Worm (Caenorhabditis elegans) whole organism, L2 larva: Measurements from ENCODE around the gene ugt-7.
"Not testable (repeated sequence)": the region's sequence is repeated elsewhere in the genome, so short reads cannot be mapped to it uniquely, and the experiment has no call there.

Experiments
- C34F6.9 ChIP-seq: fragments of 150-350 bp; optimal IDR thresholded peaks from 2 replicates; lab custom pipeline; 2014; ENCODE audit warnings: missing biosample characterization, missing genetic modification characterization
- F13H6.1 ChIP-seq: sonication (generic microtip); optimal IDR thresholded peaks from 2 replicates; lab custom pipeline; 2016; ENCODE audit warnings: missing genetic modification characterization, missing compliant biosample characterization
- R02D3.7 ChIP-seq: fragments of 150-350 bp; optimal IDR thresholded peaks from 2 replicates; lab custom pipeline; 2014; ENCODE audit warnings: missing biosample characterization, missing genetic modification characterization
- Y55F3AM.14 ChIP-seq: fragments of 200-800 bp; sonication (Bioruptor generic); optimal IDR thresholded peaks from 2 replicates; lab custom pipeline; 2018; ENCODE audit warnings: mild to moderate bottlenecking, missing genetic modification characterization, missing compliant biosample characterization
- ZK546.5 ChIP-seq: sonication (generic microtip); optimal IDR thresholded peaks from 2 replicates; lab custom pipeline; 2017; ENCODE audit warnings: missing biosample characterization, missing genetic modification characterization
- aly-2 ChIP-seq: fragments of 150-350 bp; optimal IDR thresholded peaks from 2 replicates; lab custom pipeline; 2014; ENCODE audit warnings: missing biosample characterization, missing genetic modification characterization
- ama-1 ChIP-seq: fragments of 150-350 bp; optimal IDR thresholded peaks from 2 replicates; lab custom pipeline; 2018; ENCODE audit warnings: inconsistent platforms
- blmp-1 ChIP-seq: sonication (generic microtip); optimal IDR thresholded peaks from 2 replicates; lab custom pipeline; 2017; ENCODE audit warnings: missing genetic modification characterization, mild to moderate bottlenecking, missing compliant biosample characterization, antibody characterized with exemption, moderate library complexity; ENCODE audit not compliant: insufficient read depth
- ceh-16 ChIP-seq: fragments of 150-350 bp; optimal IDR thresholded peaks from 2 replicates; lab custom pipeline; 2014; ENCODE audit warnings: missing biosample characterization, missing genetic modification characterization
- ceh-82 ChIP-seq: fragments of 150-350 bp; optimal IDR thresholded peaks from 2 replicates; lab custom pipeline; 2014; ENCODE audit warnings: missing biosample characterization, missing genetic modification characterization
- egl-27 ChIP-seq: sonication (generic microtip); optimal IDR thresholded peaks from 3 replicates; lab custom pipeline; 2017; ENCODE audit warnings: missing biosample characterization, missing genetic modification reagents, missing genetic modification characterization
- elt-1 ChIP-seq: fragments of 150-350 bp; optimal IDR thresholded peaks from 2 replicates; lab custom pipeline; 2014; ENCODE audit warnings: missing biosample characterization, missing genetic modification characterization
- elt-3 ChIP-seq: sonication (generic microtip); optimal IDR thresholded peaks from 2 replicates; lab custom pipeline; 2017; ENCODE audit warnings: missing biosample characterization, missing genetic modification characterization
- fos-1 ChIP-seq: fragments of 150-350 bp; optimal IDR thresholded peaks from 2 replicates; lab custom pipeline; 2014; ENCODE audit warnings: missing biosample characterization, missing genetic modification characterization
- gmeb-1 ChIP-seq: fragments of 150-350 bp; optimal IDR thresholded peaks from 2 replicates; lab custom pipeline; 2014; ENCODE audit warnings: missing biosample characterization, missing genetic modification characterization
- lin-11 ChIP-seq: fragments of 150-350 bp; sonication (generic microtip); optimal IDR thresholded peaks from 2 replicates; lab custom pipeline; 2014; ENCODE audit warnings: missing biosample characterization, missing genetic modification characterization, inconsistent platforms, mixed read lengths
- lin-13 ChIP-seq: fragments of 150-350 bp; optimal IDR thresholded peaks from 2 replicates; lab custom pipeline; 2014; ENCODE audit warnings: missing biosample characterization, missing genetic modification reagents, missing genetic modification characterization
- lin-39 ChIP-seq: fragments of 150-350 bp; optimal IDR thresholded peaks from 2 replicates; lab custom pipeline; 2014; ENCODE audit warnings: missing biosample characterization, missing genetic modification reagents, missing genetic modification characterization
- lsy-2 ChIP-seq, 2 experiments: fragments of 150-350 bp in 1 of 2; sonication (generic microtip) in 1 of 2; optimal IDR thresholded peaks; 2 replicates each; lab custom pipeline; 2014 to 2017; ENCODE audit warnings: missing biosample characterization in 2 of 2, missing genetic modification characterization in 2 of 2
- mab-5 ChIP-seq: fragments of 150-350 bp; optimal IDR thresholded peaks from 2 replicates; lab custom pipeline; 2014; ENCODE audit warnings: missing biosample characterization, missing genetic modification characterization
- mdl-1 ChIP-seq, 2 experiments: fragments of 150-350 bp in 1 of 2; sonication (generic microtip) in 1 of 2; optimal IDR thresholded peaks; 2 replicates each; lab custom pipeline; 2017; ENCODE audit warnings: missing biosample characterization in 2 of 2, missing genetic modification characterization in 2 of 2
- nhr-10 ChIP-seq: sonication (generic microtip); optimal IDR thresholded peaks from 2 replicates; lab custom pipeline; 2017; ENCODE audit warnings: missing biosample characterization, missing genetic modification characterization
- nhr-11 ChIP-seq: fragments of 150-350 bp; optimal IDR thresholded peaks from 2 replicates; lab custom pipeline; 2014; ENCODE audit warnings: missing biosample characterization, missing genetic modification characterization
- nhr-12 ChIP-seq: fragments of 150-350 bp; optimal IDR thresholded peaks from 2 replicates; lab custom pipeline; 2014; ENCODE audit warnings: missing biosample characterization, missing genetic modification characterization
- nhr-129 ChIP-seq: fragments of 150-350 bp; optimal IDR thresholded peaks from 2 replicates; lab custom pipeline; 2014; ENCODE audit warnings: missing biosample characterization, missing genetic modification characterization
- nhr-21 ChIP-seq: fragments of 150-350 bp; optimal IDR thresholded peaks from 2 replicates; lab custom pipeline; 2014; ENCODE audit warnings: missing biosample characterization, missing genetic modification characterization
- nhr-23 ChIP-seq: fragments of 150-350 bp; optimal IDR thresholded peaks from 2 replicates; lab custom pipeline; 2014; ENCODE audit warnings: missing biosample characterization, missing genetic modification reagents, missing genetic modification characterization
- nhr-237 ChIP-seq: fragments of 150-350 bp; optimal IDR thresholded peaks from 2 replicates; lab custom pipeline; 2014; ENCODE audit warnings: missing biosample characterization, missing genetic modification characterization
- nhr-25 ChIP-seq: fragments of 150-350 bp; sonication (generic microtip); optimal IDR thresholded peaks from 3 replicates; lab custom pipeline; 2014; ENCODE audit warnings: missing biosample characterization, missing genetic modification characterization
- nhr-6 ChIP-seq: fragments of 150-350 bp; optimal IDR thresholded peaks from 2 replicates; lab custom pipeline; 2014; ENCODE audit warnings: missing biosample characterization, missing genetic modification characterization
- nhr-77 ChIP-seq: fragments of 150-350 bp; optimal IDR thresholded peaks from 2 replicates; lab custom pipeline; 2014; ENCODE audit warnings: missing biosample characterization, missing genetic modification characterization
- sem-4 ChIP-seq: fragments of 150-350 bp; optimal IDR thresholded peaks from 2 replicates; lab custom pipeline; 2014; ENCODE audit warnings: missing biosample characterization, missing genetic modification reagents, missing genetic modification characterization
- skn-1 ChIP-seq: sonication (generic microtip); optimal IDR thresholded peaks from 2 replicates; lab custom pipeline; 2017; ENCODE audit warnings: missing biosample characterization, missing genetic modification characterization
- sma-3 ChIP-seq: sonication (generic microtip); optimal IDR thresholded peaks from 2 replicates; lab custom pipeline; 2016; ENCODE audit warnings: missing genetic modification reagents, missing genetic modification characterization, missing compliant biosample characterization
- sma-9 ChIP-seq, 2 experiments: fragments of 150-350 bp in 1 of 2; sonication (generic microtip) in 1 of 2; optimal IDR thresholded peaks; 2 replicates each; lab custom pipeline; 2014 to 2016; ENCODE audit warnings: missing genetic modification characterization in 2 of 2, mild to moderate bottlenecking in 1 of 2, missing biosample characterization in 1 of 2, missing compliant biosample characterization in 1 of 2, missing genetic modification reagents in 1 of 2, moderate library complexity in 1 of 2
- snpc-4 ChIP-seq: fragments of 150-350 bp; optimal IDR thresholded peaks from 2 replicates; lab custom pipeline; 2014; ENCODE audit warnings: missing biosample characterization, missing genetic modification characterization
- unc-39 ChIP-seq: fragments of 150-350 bp; optimal IDR thresholded peaks from 2 replicates; lab custom pipeline; 2014; ENCODE audit warnings: missing biosample characterization, missing genetic modification characterization
- unc-62 ChIP-seq: fragments of 150-350 bp; optimal IDR thresholded peaks from 2 replicates; lab custom pipeline; 2014; ENCODE audit warnings: missing biosample characterization, missing genetic modification reagents, missing genetic modification characterization
- zag-1 ChIP-seq: fragments of 150-350 bp; optimal IDR thresholded peaks from 2 replicates; lab custom pipeline; 2014; ENCODE audit warnings: missing biosample characterization, missing genetic modification characterization
- ztf-1 ChIP-seq: fragments of 200-800 bp; sonication (Bioruptor generic); conservative IDR thresholded peaks from 2 replicates; pipeline ENCODE4 v1.3.6; 2022; ENCODE audit warnings: missing genetic modification characterization, missing compliant biosample characterization
- ztf-11 ChIP-seq: sonication (generic microtip); optimal IDR thresholded peaks from 2 replicates; lab custom pipeline; 2017; ENCODE audit warnings: missing biosample characterization, missing genetic modification characterization
- ztf-4 ChIP-seq: fragments of 150-350 bp; optimal IDR thresholded peaks from 2 replicates; lab custom pipeline; 2014; ENCODE audit warnings: missing biosample characterization, missing genetic modification characterization

ugt-7 gene

ce11 chrV:5047230-5047629 is 46.9 kb upstream of the ugt-7 start:
- TF ChIP-seq sma-9 (GFP tag; optimal IDR thresholded peaks at IDR 0.05; lab: Kevin White, UChicago) = peak; percentile 33
- not testable (repeated sequence) for TF ChIP-seq sma-9 (tag; optimal IDR thresholded peaks at IDR 0.05; lab: Kevin White, UChicago)
- TF ChIP-seq, all 48 proteins: peak for 1; not testable (repeated sequence) for 47

ce11 chrV:5046558-5046957 is 46.2 kb upstream of the ugt-7 start:
- no peak for TF ChIP-seq elt-3 (tag; lab: Kevin White, UChicago)
- no peak for TF ChIP-seq nhr-12 (tag; lab: Kevin White, UChicago)
- no peak for TF ChIP-seq nhr-23
- no peak for TF ChIP-seq lin-11 (tag; lab: Kevin White, UChicago)
- TF ChIP-seq egl-27 (tag; lab: Kevin White, UChicago) = no peak
- TF ChIP-seq sma-9 (GFP tag; optimal IDR thresholded peaks at IDR 0.05; lab: Kevin White, UChicago) = no peak
- TF ChIP-seq sma-9 (tag; optimal IDR thresholded peaks at IDR 0.05; lab: Kevin White, UChicago) = no peak
- no peak for TF ChIP-seq ceh-82

ce11 chrV:5046103-5046502 is 45.7 kb upstream of the ugt-7 start, which contains the start of gene exc-14:
exc-14 (minus strand) TSS chrV:5046203.
- no peak for TF ChIP-seq nhr-237 (tag; lab: Kevin White, UChicago)
- no peak for TF ChIP-seq ztf-11
- TF ChIP-seq nhr-129 (tag; lab: Kevin White, UChicago) = no peak
- no peak for TF ChIP-seq mdl-1 (tag; optimal IDR thresholded peaks at IDR 0.05; lab: Kevin White, UChicago)
- no peak for TF ChIP-seq ceh-82
- no peak for TF ChIP-seq ceh-16 (tag; lab: Kevin White, UChicago)
- TF ChIP-seq fos-1 (tag; lab: Kevin White, UChicago) = no peak
- TF ChIP-seq F13H6.1 (tag; lab: Kevin White, UChicago) = no peak
- TF ChIP-seq sma-3 (GFP tag; lab: Kevin White, UChicago) = no peak
- no peak for TF ChIP-seq sem-4 (tag; lab: Kevin White, UChicago)
- TF ChIP-seq aly-2 (tag; lab: Kevin White, UChicago) = no peak
- TF ChIP-seq ztf-4 = no peak
- no peak for TF ChIP-seq mab-5 (tag; lab: Kevin White, UChicago)
- no peak for TF ChIP-seq gmeb-1 (tag; lab: Kevin White, UChicago)
- TF ChIP-seq sma-9 (GFP tag; optimal IDR thresholded peaks at IDR 0.05; lab: Kevin White, UChicago) = no peak
- TF ChIP-seq sma-9 (tag; optimal IDR thresholded peaks at IDR 0.05; lab: Kevin White, UChicago) = no peak

- TF ChIP-seq ama-1 (lab: Kevin White, UChicago) = no peak
- TF ChIP-seq Y55F3AM.14 (GFP tag; lab: Kevin White, UChicago) = no peak
- TF ChIP-seq ZK546.5 (tag; lab: Kevin White, UChicago) = no peak
- TF ChIP-seq nhr-11 (tag; lab: Kevin White, UChicago) = no peak
- TF ChIP-seq lsy-2 (tag; optimal IDR thresholded peaks at IDR 0.05; lab: Kevin White, UChicago) = no peak
- no peak for TF ChIP-seq nhr-21 (tag; lab: Kevin White, UChicago)
- TF ChIP-seq unc-62 (GFP tag; lab: Kevin White, UChicago) = no peak
- no peak for TF ChIP-seq sma-3 (GFP tag; lab: Kevin White, UChicago)
- no peak for TF ChIP-seq ztf-1 (GFP tag; lab: Robert Waterston, UW)
- no peak for TF ChIP-seq fos-1 (tag; lab: Kevin White, UChicago)
- TF ChIP-seq nhr-10 (tag; lab: Kevin White, UChicago) = no peak
- no peak for TF ChIP-seq lin-39
- no peak for TF ChIP-seq zag-1 (tag; lab: Kevin White, UChicago)
- no peak for TF ChIP-seq C34F6.9 (tag; lab: Kevin White, UChicago)
- no peak for TF ChIP-seq unc-39
- TF ChIP-seq F13H6.1 (tag; lab: Kevin White, UChicago) = no peak
- no peak for TF ChIP-seq sma-9 (GFP tag; optimal IDR thresholded peaks at IDR 0.05; lab: Kevin White, UChicago)
- TF ChIP-seq sma-9 (tag; optimal IDR thresholded peaks at IDR 0.05; lab: Kevin White, UChicago) = no peak
- TF ChIP-seq nhr-6 (tag; lab: Kevin White, UChicago) = no peak
- TF ChIP-seq aly-2 (tag; lab: Kevin White, UChicago) = no peak
- TF ChIP-seq, all 48 proteins: peak for 0
Observed at ce11 chrV:5040925-5041324, 40.6 kb upstream of the ugt-7 start, which contains the start of gene K11D12.8. K11D12.8 (minus strand) TSS chrV:5041001.

DNA sequence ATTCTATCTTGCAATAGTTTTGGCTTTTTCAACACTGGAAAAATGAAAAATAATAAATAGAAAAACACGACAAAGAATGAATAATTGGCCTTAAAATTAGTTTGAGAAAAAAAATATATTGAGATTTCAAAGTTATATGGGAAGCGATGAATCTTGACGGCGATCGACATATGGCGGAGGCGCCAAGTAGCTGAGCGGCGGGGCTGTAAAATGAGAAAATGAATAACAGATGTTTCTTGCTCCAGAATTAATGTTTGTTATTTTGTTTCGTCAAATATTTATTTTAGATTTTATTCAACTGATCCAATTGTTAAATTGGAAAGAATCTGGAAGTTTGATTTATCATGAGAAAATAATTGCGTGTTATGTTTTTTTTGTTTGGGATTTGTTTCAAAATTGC is 39.2 kb upstream of the ugt-7 start, which contains the start of gene K11D12.11:
TSS of gene K11D12.11 (minus strand) at position 42 of the 400 bp plus-strand sequence.
- TF ChIP-seq snpc-4 (tag; lab: Kevin White, UChicago) = no peak
- no peak for TF ChIP-seq R02D3.7 (tag; lab: Kevin White, UChicago)
- TF ChIP-seq ZK546.5 (tag; lab: Kevin White, UChicago) = no peak
- TF ChIP-seq lin-11 (tag; lab: Kevin White, UChicago) = no peak
- TF ChIP-seq elt-1 (tag; lab: Kevin White, UChicago) = no peak
- TF ChIP-seq ceh-16 (tag; lab: Kevin White, UChicago) = no peak
- TF ChIP-seq egl-27 (tag; lab: Kevin White, UChicago) = no peak
- TF ChIP-seq blmp-1 (tag; lab: Kevin White, UChicago) = no peak
- no peak for TF ChIP-seq nhr-25 (tag; lab: Kevin White, UChicago)
- no peak for TF ChIP-seq nhr-10 (tag; lab: Kevin White, UChicago)
- no peak for TF ChIP-seq nhr-129 (tag; lab: Kevin White, UChicago)
- no peak for TF ChIP-seq Y55F3AM.14 (GFP tag; lab: Kevin White, UChicago)
- TF ChIP-seq mdl-1 (tag; optimal IDR thresholded peaks at IDR 0.05; lab: Kevin White, UChicago) = no peak
- TF ChIP-seq nhr-77 (tag; lab: Kevin White, UChicago) = no peak
- TF ChIP-seq unc-39 = no peak
- no peak for TF ChIP-seq skn-1 (tag; lab: Kevin White, UChicago)
- no peak for TF ChIP-seq elt-3 (tag; lab: Kevin White, UChicago)
- no peak for TF ChIP-seq nhr-12 (tag; lab: Kevin White, UChicago)
- TF ChIP-seq lin-13 (GFP tag; lab: Kevin White, UChicago) = no peak
